Worm (Caenorhabditis elegans): ENCODE measurements around the gene hel-1.

The hel-1 gene

ce11 chrII:8328820-8329339 lies at the start of gene hel-1:
Gene hel-1, minus strand, starts transcription at chrII:8328870.
- TF ChIP-seq mab-9 (GFP tag; IDR thresholded peaks at IDR 0.05) = peak; percentile 39; the same call in 1 of the 2 replicates
- TF ChIP-seq ztf-11 (tag; optimal IDR thresholded peaks at IDR 0.05) = peak in 1 of 2 experiments; percentile 47
- TF ChIP-seq ceh-63 (GFP tag; optimal IDR thresholded peaks at IDR 0.05) = no peak
- TF ChIP-seq tbx-2 (tag; optimal IDR thresholded peaks at IDR 0.05) = peak; percentile 76
- peak; percentile 40 for TF ChIP-seq ceh-8 (GFP tag; optimal IDR thresholded peaks at IDR 0.05)
- TF ChIP-seq fkh-10 (GFP tag; optimal IDR thresholded peaks at IDR 0.05) = peak; percentile 2
- peak; percentile 39 for TF ChIP-seq irx-1 (tag; optimal IDR thresholded peaks at IDR 0.05)
- TF ChIP-seq ceh-88 (GFP tag; IDR thresholded peaks at IDR 0.05) = no peak
- TF ChIP-seq elt-2 (tag; optimal IDR thresholded peaks at IDR 0.05) = peak; percentile 24
- TF ChIP-seq snpc-4 (tag; optimal IDR thresholded peaks at IDR 0.05) = no peak
- peak; percentile 55 for TF ChIP-seq jun-1 (tag; optimal IDR thresholded peaks at IDR 0.05)
- peak; percentile 52 for TF ChIP-seq nhr-90 (tag; optimal IDR thresholded peaks at IDR 0.05; ENCODE audit: poor library complexity)
- no peak for TF ChIP-seq ces-1 (GFP tag; optimal IDR thresholded peaks at IDR 0.05)
- no peak for TF ChIP-seq hlh-17 (GFP tag; optimal IDR thresholded peaks at IDR 0.05; ENCODE audit: borderline replicate concordance)
- no peak for TF ChIP-seq pag-3 (tag; optimal IDR thresholded peaks at IDR 0.05; ENCODE audit: borderline replicate concordance, insufficient read depth)
- TF ChIP-seq efl-3 (GFP tag; optimal IDR thresholded peaks at IDR 0.05) = no peak
- peak; percentile 74 for TF ChIP-seq fkh-8 (tag; optimal IDR thresholded peaks at IDR 0.05)
- peak; percentile 82 for TF ChIP-seq nhr-47 (tag; optimal IDR thresholded peaks at IDR 0.05)
- TF ChIP-seq swsn-7 (tag; optimal IDR thresholded peaks at IDR 0.05) = peak; percentile 80
- peak in 1 of 2 experiments; percentile 81 for TF ChIP-seq mdl-1 (tag; optimal IDR thresholded peaks at IDR 0.05)
- TF ChIP-seq pax-3 (tag; optimal IDR thresholded peaks at IDR 0.05) = no peak
- peak; percentile 86 to 95 for TF ChIP-seq lsy-2 (tag; optimal IDR thresholded peaks at IDR 0.05)
- peak; percentile 11 for TF ChIP-seq ztf-4 (tag; optimal IDR thresholded peaks at IDR 0.05)
- TF ChIP-seq C34B4.2 (tag; optimal IDR thresholded peaks at IDR 0.05) = no peak
- no peak for TF ChIP-seq alr-1 (tag; optimal IDR thresholded peaks at IDR 0.05; ENCODE audit: borderline replicate concordance)
- peak; percentile 87 for TF ChIP-seq nhr-20 (tag; optimal IDR thresholded peaks at IDR 0.05)
- TF ChIP-seq fos-1 (tag; optimal IDR thresholded peaks at IDR 0.05) = peak; percentile 25
- TF ChIP-seq grh-1 (GFP tag; IDR thresholded peaks at IDR 0.05) = peak; percentile 55; the same call in 1 of the 2 replicates
- no peak for TF ChIP-seq sox-4 (tag; optimal IDR thresholded peaks at IDR 0.05)
- no peak for TF ChIP-seq nhr-84 (tag; optimal IDR thresholded peaks at IDR 0.05)
- peak; percentile 87 for TF ChIP-seq lin-14 (GFP tag; optimal IDR thresholded peaks at IDR 0.05)
- TF ChIP-seq C16A3.4 (tag; optimal IDR thresholded peaks at IDR 0.05) = peak; percentile 84
- TF ChIP-seq vab-15 (tag; optimal IDR thresholded peaks at IDR 0.05) = peak; percentile 100
- TF ChIP-seq fkh-4 (tag; optimal IDR thresholded peaks at IDR 0.05; ENCODE audit: borderline replicate concordance) = peak; percentile 18
- no peak for TF ChIP-seq pqm-1 (tag; optimal IDR thresholded peaks at IDR 0.05)
- TF ChIP-seq hlh-4 (tag; optimal IDR thresholded peaks at IDR 0.05) = no peak
- peak; percentile 71 for TF ChIP-seq isw-1 (GFP tag; IDR thresholded peaks at IDR 0.05)
- TF ChIP-seq zag-1 (tag; optimal IDR thresholded peaks at IDR 0.05) = peak; percentile 27
- TF ChIP-seq unc-86 (tag; optimal IDR thresholded peaks at IDR 0.05) = peak; percentile 55
- TF ChIP-seq xbp-1 (tag; optimal IDR thresholded peaks at IDR 0.05) = peak; percentile 83
- TF ChIP-seq nhr-76 (tag; optimal IDR thresholded peaks at IDR 0.05) = no peak
- peak; percentile 39 for TF ChIP-seq zip-4 (GFP tag; optimal IDR thresholded peaks at IDR 0.05)
- peak; percentile 89 for TF ChIP-seq lin-13 (GFP tag; optimal IDR thresholded peaks at IDR 0.05)
- TF ChIP-seq F16B12.6 (tag; optimal IDR thresholded peaks at IDR 0.05) = peak; percentile 63
- peak; percentile 97 for TF ChIP-seq lin-39 (tag; optimal IDR thresholded peaks at IDR 0.05)
- TF ChIP-seq dpl-1 (GFP tag; optimal IDR thresholded peaks at IDR 0.05) = peak; percentile 93 to 95 (median 93)
- peak; percentile 52 for TF ChIP-seq aly-2 (tag; optimal IDR thresholded peaks at IDR 0.05)
- peak in 3 of 6 experiments; percentile 25 to 63 (median 47) for TF ChIP-seq elt-3 (tag; optimal IDR thresholded peaks at IDR 0.05)
- TF ChIP-seq lin-35 (GFP tag; optimal IDR thresholded peaks at IDR 0.05) = peak; percentile 93 to 98
- peak; percentile 2 for TF ChIP-seq egl-13 (tag; optimal IDR thresholded peaks at IDR 0.05)
- TF ChIP-seq unc-62 (GFP tag; optimal IDR thresholded peaks at IDR 0.05) = no peak
